Fruit fly (Drosophila melanogaster) whole organism, wandering third instar larva: Measurements from ENCODE around the gene CG13896.
A peak's percentile ranks its signal among the peaks of the same experiment; 100 is the strongest.

Experiments
- Abd-B ChIP-seq: fragments of >200 bp; optimal IDR thresholded peaks from 2 replicates; lab custom pipeline; 2017; ENCODE audit warnings: missing biosample characterization, missing genetic modification characterization
- CG32264 ChIP-seq: fragments of 200-800 bp; sonication (Bioruptor generic); optimal IDR thresholded peaks from 2 replicates; lab custom pipeline; 2016; ENCODE audit warnings: missing biosample characterization, missing genetic modification characterization
- CG9705 ChIP-seq: fragments of 200-800 bp; sonication (Bioruptor generic); optimal IDR thresholded peaks from 2 replicates; lab custom pipeline; 2018; ENCODE audit warnings: missing biosample characterization, mild to moderate bottlenecking, missing genetic modification characterization
- CrebA ChIP-seq: fragments of 200-800 bp; sonication (Bioruptor generic); optimal IDR thresholded peaks from 2 replicates; lab custom pipeline; 2016; ENCODE audit warnings: missing biosample characterization, mild to moderate bottlenecking, missing genetic modification characterization, borderline replicate concordance
- Dfd ChIP-seq: fragments of >200 bp; optimal IDR thresholded peaks from 2 replicates; lab custom pipeline; 2017; ENCODE audit warnings: missing biosample characterization, missing genetic modification characterization
- GATAd ChIP-seq: sonication (Bioruptor generic); optimal IDR thresholded peaks from 2 replicates; lab custom pipeline; 2016; ENCODE audit warnings: missing biosample characterization, missing genetic modification characterization
- HLH106 ChIP-seq: fragments of 200-800 bp; optimal IDR thresholded peaks from 3 replicates; lab custom pipeline; 2019; ENCODE audit warnings: missing biosample characterization, mild to moderate bottlenecking, missing genetic modification characterization, moderate library complexity
- Hnf4 ChIP-seq: fragments of 200-800 bp; sonication (Bioruptor generic); optimal IDR thresholded peaks from 2 replicates; lab custom pipeline; 2016; ENCODE audit warnings: missing biosample characterization, mild to moderate bottlenecking, missing genetic modification characterization
- Hr78 ChIP-seq: fragments of >200 bp; optimal IDR thresholded peaks from 2 replicates; lab custom pipeline; 2017; ENCODE audit warnings: missing biosample characterization, missing genetic modification characterization
- Hr83 ChIP-seq: fragments of 200-300 bp; sonication (Bioruptor generic); optimal IDR thresholded peaks from 2 replicates; lab custom pipeline; 2016; ENCODE audit warnings: missing biosample characterization, mild to moderate bottlenecking, missing genetic modification characterization, moderate library complexity; ENCODE audit not compliant: poor library complexity, severe bottlenecking
- Myc ChIP-seq: fragments of >200 bp; optimal IDR thresholded peaks from 2 replicates; lab custom pipeline; 2017
- N ChIP-seq: fragments of >200 bp; optimal IDR thresholded peaks from 2 replicates; lab custom pipeline; 2018; ENCODE audit warnings: missing biosample characterization, missing external identifiers, missing genetic modification characterization
- OdsH ChIP-seq: fragments of 200-800 bp; sonication (Bioruptor generic); optimal IDR thresholded peaks from 2 replicates; lab custom pipeline; 2016; ENCODE audit warnings: missing biosample characterization, mild to moderate bottlenecking, missing genetic modification characterization
- Rel ChIP-seq, 2 experiments: fragments of 200-800 bp; sonication (Bioruptor generic) in 1 of 2; optimal IDR thresholded peaks; 2 replicates in 1 of 2; 3 replicates in 1 of 2; lab custom pipeline; 2016 to 2019; ENCODE audit warnings: mild to moderate bottlenecking in 2 of 2, missing biosample characterization in 2 of 2, missing genetic modification characterization in 2 of 2, moderate library complexity in 1 of 2
- Sp1 ChIP-seq: fragments of 200-800 bp; sonication (Bioruptor generic); optimal IDR thresholded peaks from 3 replicates; lab custom pipeline; 2019; ENCODE audit warnings: missing biosample characterization, mild to moderate bottlenecking, missing genetic modification characterization, moderate library complexity
- Vsx2 ChIP-seq: fragments of 200-300, 225-300 bp; sonication (Bioruptor generic); optimal IDR thresholded peaks from 2 replicates; lab custom pipeline; 2018; ENCODE audit warnings: missing biosample characterization, missing genetic modification characterization; ENCODE audit not compliant: partially characterized antibody
- brk ChIP-seq: fragments of 200-800 bp; sonication (Bioruptor generic); optimal IDR thresholded peaks from 2 replicates; lab custom pipeline; 2016; ENCODE audit warnings: missing biosample characterization, mild to moderate bottlenecking, missing genetic modification characterization
- dl ChIP-seq, 2 experiments: fragments of 175-275, 200-275 bp in 1 of 2; fragments of 200-275 bp in 1 of 2; sonication (Bioruptor generic); optimal IDR thresholded peaks; lab custom pipeline; 2018; ENCODE audit warnings: mild to moderate bottlenecking in 2 of 2, missing biosample characterization in 2 of 2, missing genetic modification characterization in 2 of 2, moderate library complexity in 2 of 2; ENCODE audit not compliant: partially characterized antibody in 2 of 2, insufficient read depth in 1 of 2
- dmrt93B ChIP-seq: fragments of 200-800 bp; sonication (Bioruptor generic); optimal IDR thresholded peaks from 2 replicates; lab custom pipeline; 2018; ENCODE audit warnings: missing biosample characterization, mild to moderate bottlenecking, missing genetic modification characterization
- dsf ChIP-seq: sonication (Bioruptor generic); optimal IDR thresholded peaks from 2 replicates; lab custom pipeline; 2016; ENCODE audit warnings: missing biosample characterization, missing genetic modification characterization, borderline replicate concordance
- foxo ChIP-seq, 2 experiments: fragments of 200-800 bp; sonication (Bioruptor generic); optimal IDR thresholded peaks; 2 replicates in 1 of 2; 3 replicates in 1 of 2; lab custom pipeline; 2016 to 2017; ENCODE audit warnings: missing biosample characterization in 2 of 2, missing genetic modification characterization in 2 of 2
- fru ChIP-seq: fragments of 200-800 bp; sonication (Bioruptor generic); optimal IDR thresholded peaks from 3 replicates; lab custom pipeline; 2016; ENCODE audit warnings: missing biosample characterization, mild to moderate bottlenecking, missing genetic modification characterization
- h ChIP-seq: fragments of 200-800 bp; sonication (Bioruptor generic); optimal IDR thresholded peaks from 3 replicates; lab custom pipeline; 2016; ENCODE audit warnings: missing biosample characterization, mild to moderate bottlenecking, missing genetic modification characterization
- jim ChIP-seq: fragments of 175-275, 200-325 bp; sonication (Bioruptor generic); optimal IDR thresholded peaks from 2 replicates; lab custom pipeline; 2016; ENCODE audit warnings: missing biosample characterization, mild to moderate bottlenecking, missing genetic modification characterization
- pan ChIP-seq: fragments of >200 bp; optimal IDR thresholded peaks from 2 replicates; lab custom pipeline; 2017
- psq ChIP-seq: fragments of 200-800 bp; sonication (Bioruptor generic); optimal IDR thresholded peaks from 3 replicates; lab custom pipeline; 2017; ENCODE audit warnings: missing biosample characterization, mild to moderate bottlenecking, missing genetic modification characterization, moderate library complexity
- rgr ChIP-seq: fragments of 200-800 bp; sonication (Bioruptor generic); optimal IDR thresholded peaks from 3 replicates; lab custom pipeline; 2016; ENCODE audit warnings: missing biosample characterization, mild to moderate bottlenecking, missing genetic modification characterization
- sage ChIP-seq: fragments of 200-800 bp; sonication (Bioruptor generic); optimal IDR thresholded peaks from 2 replicates; lab custom pipeline; 2016; ENCODE audit warnings: missing biosample characterization, mild to moderate bottlenecking, missing genetic modification characterization
- tai ChIP-seq: sonication (Bioruptor generic); optimal IDR thresholded peaks from 2 replicates; lab custom pipeline; 2016; ENCODE audit warnings: missing biosample characterization, missing genetic modification characterization
- usp ChIP-seq: fragments of >200 bp; optimal IDR thresholded peaks from 2 replicates; lab custom pipeline; 2017; ENCODE audit warnings: missing biosample characterization, missing genetic modification characterization
- woc ChIP-seq: sonication (Bioruptor generic); optimal IDR thresholded peaks from 2 replicates; lab custom pipeline; 2016; ENCODE audit warnings: missing biosample characterization, mild to moderate bottlenecking, missing genetic modification characterization

The CG13896 gene

DNA sequence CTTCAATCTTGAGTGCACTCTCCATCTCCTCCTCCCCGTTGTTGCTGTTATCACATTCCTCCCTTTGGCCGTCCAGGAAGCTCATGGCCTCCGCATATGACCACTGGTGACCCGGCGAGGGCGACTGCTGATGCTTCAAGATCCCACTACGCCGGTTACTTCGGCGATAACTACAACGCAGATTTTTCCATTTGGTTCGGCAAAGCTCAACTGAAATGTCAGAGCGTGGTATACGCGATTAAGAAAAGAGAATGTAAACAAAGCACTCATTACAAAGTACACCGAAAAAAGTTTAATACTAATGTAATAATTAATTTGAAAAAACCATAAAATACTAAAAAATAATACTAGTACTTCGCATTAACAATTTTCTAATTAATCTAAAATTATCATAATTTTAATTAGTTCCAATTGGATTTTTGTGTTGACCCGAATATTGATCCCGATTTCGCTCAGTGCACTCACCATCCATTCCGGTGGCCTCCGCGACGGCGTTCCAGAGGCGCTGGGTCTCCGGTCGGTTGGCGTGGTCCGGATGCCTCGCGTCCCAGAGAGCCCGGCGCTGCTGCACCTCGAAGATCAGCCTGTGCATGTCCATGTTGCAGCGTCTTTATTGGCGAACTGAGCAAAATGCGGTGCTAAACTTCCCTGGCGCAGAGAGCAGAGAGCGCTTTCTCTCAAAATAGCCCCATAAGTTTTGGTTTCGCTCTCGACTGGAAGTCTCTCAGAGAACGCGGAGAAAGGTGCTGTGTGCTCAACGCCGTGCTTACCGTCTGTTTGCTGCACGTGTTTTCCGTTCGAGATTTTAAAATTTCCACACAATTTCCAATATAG lies 27.1 kb upstream of the CG13896 start (continued):
- peak; percentile 96 for TF ChIP-seq Sp1
- no peak for TF ChIP-seq usp (GFP tag; lab: Kevin White, UChicago)
- TF ChIP-seq sage (GFP tag; lab: Kevin White, UChicago) = peak; percentile 88
- no peak for TF ChIP-seq jim
- TF ChIP-seq Vsx2 (GFP tag; lab: Kevin White, UChicago) = peak; percentile 65
- no peak for TF ChIP-seq N (GFP tag; lab: Kevin White, UChicago)
- peak; percentile 85 for TF ChIP-seq Hnf4 (GFP tag; lab: Kevin White, UChicago)
- TF ChIP-seq fru (GFP tag; lab: Kevin White, UChicago) = peak; percentile 91
- peak; percentile 64 for TF ChIP-seq Dfd (GFP tag; lab: Kevin White, UChicago)
- TF ChIP-seq Rel (GFP tag; optimal IDR thresholded peaks at IDR 0.05; lab: Kevin White, UChicago) = peak; percentile 82
- TF ChIP-seq Rel (tag; optimal IDR thresholded peaks at IDR 0.05; lab: Kevin White, UChicago) = peak; percentile 80

dm6 chr3L:737445-738116 lies 25.9 kb upstream of the CG13896 start:
- TF ChIP-seq rgr (no peak), jim (no peak), Dfd (GFP tag; lab: Kevin White, UChicago) (peak; percentile 51), dmrt93B (GFP tag; lab: Kevin White, UChicago) (no peak), sage (GFP tag; lab: Kevin White, UChicago) (no peak), OdsH (no peak), Hnf4 (GFP tag; lab: Kevin White, UChicago) (no peak), CrebA (GFP tag; lab: Kevin White, UChicago) (no peak), woc (GFP tag; lab: Kevin White, UChicago) (no peak), CG32264 (GFP tag; lab: Kevin White, UChicago) (no peak), fru (GFP tag; lab: Kevin White, UChicago) (no peak), psq (no peak), pan (lab: Kevin White, UChicago) (no peak), Myc (lab: Kevin White, UChicago) (no peak), Hr83 (no peak), CG9705 (GFP tag; lab: Kevin White, UChicago) (no peak), Abd-B (GFP tag; lab: Kevin White, UChicago) (no peak), HLH106 (tag; lab: Kevin White, UChicago) (no peak), brk (GFP tag; lab: Kevin White, UChicago) (peak; percentile 1), tai (GFP tag; lab: Kevin White, UChicago) (no peak), dl (GFP tag; optimal IDR thresholded peaks at IDR 0.05; lab: Kevin White, UChicago; ENCODE audit: insufficient read depth in 1 of 2, partially characterized antibody in 2 of 2) (no peak), Rel (GFP tag; optimal IDR thresholded peaks at IDR 0.05; lab: Kevin White, UChicago) (no peak), Rel (tag; optimal IDR thresholded peaks at IDR 0.05; lab: Kevin White, UChicago) (no peak), Vsx2 (GFP tag; lab: Kevin White, UChicago) (no peak), dsf (GFP tag; lab: Kevin White, UChicago) (no peak), h (no peak), foxo (GFP tag; optimal IDR thresholded peaks at IDR 0.05; lab: Kevin White, UChicago) (peak in 1 of 2 experiments; percentile 13)

- TF ChIP-seq woc (GFP tag; lab: Kevin White, UChicago) (no peak), usp (GFP tag; lab: Kevin White, UChicago) (no peak), Hnf4 (GFP tag; lab: Kevin White, UChicago) (no peak), GATAd (no peak), CG32264 (GFP tag; lab: Kevin White, UChicago) (no peak), dl (GFP tag; optimal IDR thresholded peaks at IDR 0.05; lab: Kevin White, UChicago; ENCODE audit: insufficient read depth in 1 of 2, partially characterized antibody in 2 of 2) (no peak), Hr78 (GFP tag; lab: Kevin White, UChicago) (no peak), tai (GFP tag; lab: Kevin White, UChicago) (no peak), foxo (GFP tag; optimal IDR thresholded peaks at IDR 0.05; lab: Kevin White, UChicago) (no peak), Vsx2 (GFP tag; lab: Kevin White, UChicago) (no peak), CG9705 (GFP tag; lab: Kevin White, UChicago) (no peak)
Measured at dm6 chr3L:736542-737166, 25.0 kb upstream of the CG13896 start.
